Fruit fly (Drosophila melanogaster): ENCODE results near the gene CG15170.

Gene CG15170

DNA sequence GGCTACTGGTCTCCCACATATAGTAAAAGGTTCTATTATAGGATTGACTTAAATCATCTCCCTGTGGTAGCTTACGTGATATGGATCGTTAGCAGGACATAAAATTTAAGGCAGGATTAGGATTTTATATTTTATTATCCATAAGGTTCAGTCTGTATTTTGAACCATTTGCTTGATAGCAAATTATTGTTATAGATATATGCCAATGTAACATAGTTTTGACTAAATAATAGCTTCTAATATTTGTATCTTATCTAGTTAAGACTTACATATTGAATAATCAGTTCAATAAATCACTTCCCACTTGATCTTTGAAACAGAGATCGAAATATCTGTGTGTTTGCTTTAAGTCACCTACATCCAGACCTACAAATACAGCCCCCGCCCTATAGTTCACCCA lies 20.5 kb upstream of the CG15170 start, which contains the start of gene robl37BC:
TSS of gene robl37BC (plus strand) at position 301 of the 400 bp plus-strand sequence.
- TF ChIP-seq pan (optimal IDR thresholded peaks at IDR 0.05) (no peak), psq (optimal IDR thresholded peaks at IDR 0.05) (no peak), CG8478 (optimal IDR thresholded peaks at IDR 0.05) (no peak), usp (GFP tag; optimal IDR thresholded peaks at IDR 0.05) (no peak), Dll (optimal IDR thresholded peaks at IDR 0.05) (no peak), EcR (GFP tag; optimal IDR thresholded peaks at IDR 0.05) (no peak)

DNA sequence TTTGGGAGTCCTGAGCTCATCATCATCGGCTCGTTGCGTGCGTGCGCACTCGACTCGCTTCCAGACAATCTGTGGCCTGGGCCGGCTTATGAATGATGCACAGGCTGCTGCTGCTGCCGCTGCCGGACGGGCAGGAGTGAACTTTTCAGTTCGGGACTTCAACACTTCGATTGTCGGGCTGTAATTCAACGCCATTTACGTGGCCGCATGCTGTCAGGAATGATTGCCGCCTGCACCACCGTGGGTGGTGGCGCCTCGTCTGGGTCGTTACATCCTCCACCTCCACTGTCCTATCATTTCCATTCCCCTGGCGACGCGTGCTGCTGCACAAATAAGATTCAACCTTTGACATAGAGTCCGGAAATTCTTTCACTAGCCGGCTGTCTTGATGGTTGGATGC lies 20.0 kb upstream of the CG15170 start:
- TF ChIP-seq usp (GFP tag; optimal IDR thresholded peaks at IDR 0.05) (no peak), psq (optimal IDR thresholded peaks at IDR 0.05) (no peak), EcR (GFP tag; optimal IDR thresholded peaks at IDR 0.05) (no peak), pan (optimal IDR thresholded peaks at IDR 0.05) (no peak), Dll (optimal IDR thresholded peaks at IDR 0.05) (no peak), CG8478 (optimal IDR thresholded peaks at IDR 0.05) (no peak)

DNA sequence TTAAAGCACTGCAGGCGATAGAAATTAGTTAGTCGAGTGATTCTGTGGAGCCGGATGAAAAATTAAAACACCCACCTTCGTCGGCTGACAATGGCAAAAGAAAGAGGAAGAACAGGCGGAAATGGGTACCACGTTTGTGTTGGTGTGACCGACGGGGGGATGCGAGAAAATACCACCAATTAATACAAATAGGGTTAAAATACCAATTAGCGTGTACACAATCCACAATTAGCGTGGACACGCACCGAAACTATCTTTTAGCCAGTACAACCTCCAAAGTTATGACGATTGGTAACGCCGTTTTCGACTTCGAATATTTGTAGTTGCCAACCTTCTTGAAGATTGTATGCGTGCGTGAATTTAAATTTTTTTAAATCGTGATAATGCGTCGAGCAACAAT lies 19.1 kb upstream of the CG15170 start, which contains the start of gene RpL30:
TSS of gene RpL30 (minus strand) at position 177 of the 400 bp plus-strand sequence.
- no peak for TF ChIP-seq EcR (GFP tag; optimal IDR thresholded peaks at IDR 0.05)

DNA sequence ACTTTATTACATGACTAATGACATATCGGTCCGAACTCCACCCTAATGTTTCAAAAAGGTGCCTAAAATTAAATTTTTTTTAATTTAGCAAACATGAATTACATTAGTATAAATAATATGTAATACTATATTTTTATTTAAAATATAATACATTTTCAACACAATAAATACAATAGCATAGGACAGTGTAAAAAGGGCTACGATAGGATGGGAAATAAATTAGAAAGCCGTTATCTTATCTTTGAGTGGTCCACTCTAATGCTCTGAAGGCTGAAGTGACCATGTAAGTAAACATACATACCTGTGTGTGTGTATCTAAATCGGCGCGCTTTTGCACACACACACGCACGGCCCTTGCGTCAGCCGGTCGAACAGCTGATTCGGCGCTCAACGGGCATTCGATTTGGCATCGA lies 12.9 kb upstream of the CG15170 start, which contains the start of gene CG31793:
TSS of gene CG31793 (plus strand) at position 409 of the 413 bp plus-strand sequence.
- TF ChIP-seq pan (optimal IDR thresholded peaks at IDR 0.05) (no peak), Dll (optimal IDR thresholded peaks at IDR 0.05) (no peak), EcR (GFP tag; optimal IDR thresholded peaks at IDR 0.05) (no peak), CG8478 (optimal IDR thresholded peaks at IDR 0.05) (no peak), usp (GFP tag; optimal IDR thresholded peaks at IDR 0.05) (no peak), psq (optimal IDR thresholded peaks at IDR 0.05) (no peak)

DNA sequence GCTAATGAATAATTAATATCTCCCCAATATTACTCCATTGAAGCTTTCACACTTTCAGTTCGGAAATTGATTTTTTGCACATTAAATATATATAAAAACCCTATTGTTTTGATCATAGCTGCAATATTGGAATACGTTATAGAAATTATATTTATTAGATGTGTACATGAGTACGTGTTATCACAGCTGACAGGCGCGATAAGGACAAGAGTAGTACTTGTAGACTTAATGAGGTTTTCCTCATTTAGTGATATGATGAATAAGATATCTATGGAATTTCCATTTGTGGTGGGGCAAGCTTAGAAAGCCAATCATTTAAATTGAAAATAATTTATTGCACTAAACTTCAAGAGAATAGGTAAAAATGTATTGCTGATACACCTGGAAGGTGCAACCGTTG lies 12.4 kb upstream of the CG15170 start:
- TF ChIP-seq pan (optimal IDR thresholded peaks at IDR 0.05) (no peak), usp (GFP tag; optimal IDR thresholded peaks at IDR 0.05) (no peak), CG8478 (optimal IDR thresholded peaks at IDR 0.05) (no peak), psq (optimal IDR thresholded peaks at IDR 0.05) (no peak), EcR (GFP tag; optimal IDR thresholded peaks at IDR 0.05) (no peak)

DNA sequence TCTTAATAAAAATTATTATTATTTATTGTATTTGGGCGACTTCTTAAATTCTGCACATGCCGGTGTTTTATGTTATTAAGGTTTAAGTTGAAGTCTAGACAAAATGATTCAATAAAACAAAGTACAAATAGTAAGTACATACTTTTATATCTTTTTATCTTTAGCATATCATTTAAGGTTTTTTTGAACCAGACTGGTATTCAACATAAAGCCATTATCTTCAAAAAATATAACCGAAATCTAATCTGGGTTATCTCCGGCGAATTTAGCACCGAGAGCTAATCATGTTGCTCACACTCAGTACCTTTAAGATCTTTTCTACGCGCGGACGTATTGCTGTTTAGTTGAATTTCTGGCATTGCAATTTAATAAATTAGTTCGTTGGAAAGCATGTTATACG lies 7.1 kb upstream of the CG15170 start, which contains the start of gene CG31792:
TSS of gene CG31792 (plus strand) at position 301 of the 400 bp plus-strand sequence.
- TF ChIP-seq usp (GFP tag; optimal IDR thresholded peaks at IDR 0.05) (no peak), pan (optimal IDR thresholded peaks at IDR 0.05) (no peak), CG8478 (optimal IDR thresholded peaks at IDR 0.05) (no peak), psq (optimal IDR thresholded peaks at IDR 0.05) (no peak), Dll (optimal IDR thresholded peaks at IDR 0.05) (no peak), EcR (GFP tag; optimal IDR thresholded peaks at IDR 0.05) (no peak)

DNA sequence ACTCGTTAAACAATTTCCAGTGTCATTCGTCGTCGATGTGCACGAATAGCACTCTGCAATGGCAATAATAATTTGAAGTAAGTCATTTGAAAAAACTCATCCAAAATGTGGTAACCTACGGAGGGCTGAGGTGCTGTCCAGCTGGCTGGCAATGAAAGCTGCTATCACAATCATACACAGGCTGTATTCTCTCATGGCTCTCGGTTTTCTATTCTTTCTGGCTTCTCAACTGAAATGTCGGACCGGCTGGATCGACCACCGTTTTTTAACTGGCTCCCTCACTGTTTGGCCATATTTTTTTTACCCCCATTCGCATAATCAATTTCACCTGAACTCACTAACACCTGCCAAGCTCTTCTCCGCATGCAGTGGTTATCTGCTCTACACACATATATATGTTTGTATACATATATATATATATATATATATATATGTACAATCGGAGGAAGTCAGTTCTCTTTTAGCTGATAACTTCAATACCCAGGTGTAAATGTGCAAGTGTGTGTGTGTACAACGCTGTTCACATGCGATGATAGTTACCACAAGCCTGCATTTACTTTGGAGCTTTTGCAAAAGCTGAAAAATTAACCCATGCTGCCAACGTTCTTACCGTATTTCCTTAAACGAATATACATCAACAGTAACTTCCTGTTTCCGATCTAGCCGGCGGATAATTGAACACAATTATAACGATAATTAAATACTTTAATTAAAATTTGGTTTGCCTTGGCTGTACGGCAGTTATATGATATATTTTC lies 5.8 kb upstream of the CG15170 start, which contains the start of gene CG10650:
TSS of gene CG10650 (minus strand) at position 275 of the 758 bp plus-strand sequence.
- TF ChIP-seq usp (GFP tag; optimal IDR thresholded peaks at IDR 0.05) (no peak), psq (optimal IDR thresholded peaks at IDR 0.05) (no peak), CG8478 (optimal IDR thresholded peaks at IDR 0.05) (no peak), Dll (optimal IDR thresholded peaks at IDR 0.05) (no peak)

DNA sequence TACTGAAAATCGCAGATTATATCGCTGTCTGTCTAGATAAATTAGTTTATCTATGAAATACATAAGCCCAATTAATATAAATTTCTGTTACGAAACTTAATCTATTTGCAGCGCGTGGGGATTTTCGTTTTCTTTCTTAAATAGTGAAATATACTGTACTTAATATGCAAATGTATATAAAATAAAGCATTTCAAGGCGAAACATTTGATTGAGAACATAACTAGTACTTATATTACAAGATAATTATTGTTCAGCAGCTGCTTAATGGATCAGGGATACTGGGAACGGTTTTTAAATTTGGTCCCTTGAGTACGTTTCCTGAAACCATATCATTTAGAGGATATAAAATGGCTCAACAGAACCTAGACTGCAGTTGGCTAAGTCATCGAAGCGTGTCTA lies 2.2 kb upstream of the CG15170 start, which contains the start of gene CG46465:
TSS of gene CG46465 (plus strand) at position 301 of the 400 bp plus-strand sequence.
- TF ChIP-seq psq (optimal IDR thresholded peaks at IDR 0.05): no peak

DNA sequence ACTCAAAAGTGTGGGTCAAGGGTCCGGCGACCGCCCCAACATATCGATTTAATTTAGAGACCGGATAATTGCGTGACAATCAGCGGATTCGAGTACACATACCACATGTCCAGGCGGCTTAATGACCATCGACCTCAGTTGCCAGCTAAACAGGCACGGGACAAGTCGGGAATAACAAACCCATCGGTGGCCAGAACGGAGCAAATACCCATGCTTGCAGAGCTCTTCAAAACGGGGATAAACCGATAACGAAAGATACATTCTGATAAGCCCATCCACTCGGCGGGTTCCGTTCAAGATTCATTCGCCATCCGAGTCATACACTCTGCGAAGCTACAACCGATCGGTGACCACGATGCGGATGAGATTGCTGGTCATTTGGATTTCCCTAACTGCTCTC lies 687 bp upstream of the CG15170 start, which contains the start of gene CG15169:
TSS of gene CG15169 (plus strand) at position 301 of the 400 bp plus-strand sequence.
- TF ChIP-seq usp (GFP tag; optimal IDR thresholded peaks at IDR 0.05) (no peak), psq (optimal IDR thresholded peaks at IDR 0.05) (no peak), Dll (optimal IDR thresholded peaks at IDR 0.05) (no peak), EcR (GFP tag; optimal IDR thresholded peaks at IDR 0.05) (no peak), CG8478 (optimal IDR thresholded peaks at IDR 0.05) (no peak), pan (optimal IDR thresholded peaks at IDR 0.05) (no peak)

DNA sequence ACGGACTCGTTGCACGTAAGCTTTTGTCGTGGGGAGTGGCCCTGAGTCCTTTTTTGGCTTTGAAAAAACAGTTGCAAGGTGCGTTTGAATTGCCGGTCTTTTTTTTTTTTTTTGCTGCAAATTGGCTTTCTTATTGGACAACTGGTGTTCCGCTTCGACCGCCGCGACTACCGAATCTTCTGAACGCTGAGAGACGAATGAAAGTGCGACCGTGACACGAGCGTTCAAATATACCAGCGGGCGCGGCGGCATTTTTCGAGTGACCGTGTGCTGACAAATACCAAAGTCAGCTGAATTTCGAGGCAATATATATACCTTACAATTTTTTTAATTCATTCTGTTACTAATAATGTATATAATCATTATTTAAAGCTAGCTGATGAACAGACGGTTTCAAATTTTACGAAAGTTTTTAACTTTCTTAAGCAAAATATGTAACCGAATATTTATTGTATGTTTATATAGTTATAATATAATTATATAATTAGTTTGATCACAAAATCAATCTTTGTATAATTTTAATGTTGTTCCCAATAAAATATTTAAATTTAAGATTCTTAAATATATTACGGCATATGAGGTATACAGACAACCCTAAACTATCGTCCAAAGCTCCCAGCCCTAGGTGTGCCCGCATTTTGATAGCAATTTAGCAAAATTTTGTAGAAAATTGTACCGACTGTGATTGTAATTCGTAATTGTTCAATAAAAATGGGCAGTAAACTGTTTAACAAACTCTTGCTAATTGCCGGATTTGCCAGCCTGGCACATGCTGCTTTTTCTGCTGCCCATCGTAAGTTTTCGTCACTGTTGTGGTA lies 2.7 kb downstream of the CG15170 start, which contains the start of the genes Swip-1 and EMC5:
TSS of gene Swip-1 (minus strand) at position 203 of the 818 bp plus-strand sequence.
TSS of gene EMC5 (plus strand) at position 630 of the 818 bp plus-strand sequence.
- TF ChIP-seq psq (optimal IDR thresholded peaks at IDR 0.05) (no peak), Dll (optimal IDR thresholded peaks at IDR 0.05) (no peak), pan (optimal IDR thresholded peaks at IDR 0.05) (no peak), usp (GFP tag; optimal IDR thresholded peaks at IDR 0.05) (no peak)

DNA sequence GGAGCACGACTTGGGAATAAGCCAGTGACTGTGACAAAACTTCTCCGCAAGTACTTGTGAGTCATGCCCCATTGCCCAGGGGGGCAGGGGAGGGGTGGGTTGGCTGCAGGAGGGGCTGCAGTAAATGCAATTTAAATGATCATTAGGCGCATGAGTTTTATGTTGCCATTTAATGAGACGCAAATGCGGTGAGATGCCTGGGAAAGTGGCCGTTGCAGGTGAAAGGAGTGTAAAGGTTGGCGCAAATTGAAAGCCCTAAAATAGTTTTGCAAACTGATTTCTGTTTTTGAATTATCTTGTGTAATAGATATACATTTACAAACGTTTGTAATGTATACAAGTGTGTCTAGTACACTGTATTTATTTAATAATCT lies 3.9 kb downstream of the CG15170 start:
- TF ChIP-seq CG8478 (optimal IDR thresholded peaks at IDR 0.05) (no peak), EcR (GFP tag; optimal IDR thresholded peaks at IDR 0.05) (no peak)

All from whole organism.